Worm (Caenorhabditis elegans) whole organism, young adult: Measurements from ENCODE around the gene F41H10.3.

ENCODE experiments used
- T26A5.8 ChIP-seq: sonication (generic microtip); optimal IDR thresholded peaks from 2 replicates; lab custom pipeline; 2016; ENCODE audit warnings: missing genetic modification characterization, missing compliant biosample characterization
- aptf-2 ChIP-seq: fragments of 200-800 bp; sonication (Bioruptor generic); conservative IDR thresholded peaks from 2 replicates; pipeline ENCODE4 v1.3.6; 2022; ENCODE audit warnings: missing genetic modification reagents, missing genetic modification characterization, missing compliant biosample characterization
- ceh-40 ChIP-seq: fragments of 200-800 bp; sonication (Bioruptor generic); IDR thresholded peaks from 2 replicates; pipeline ENCODE4 v1.3.6; 2022; ENCODE audit warnings: missing genetic modification characterization, missing compliant biosample characterization
- die-1 ChIP-seq: sonication (generic microtip); optimal IDR thresholded peaks from 2 replicates; lab custom pipeline; 2016; ENCODE audit warnings: missing genotype, mild to moderate bottlenecking, missing genetic modification characterization, missing compliant biosample characterization
- efl-1 ChIP-seq: fragments of 150-350 bp; optimal IDR thresholded peaks from 2 replicates; lab custom pipeline; 2014; ENCODE audit warnings: missing biosample characterization, missing genetic modification reagents, missing genetic modification characterization
- ets-4 ChIP-seq: fragments of 200-800 bp; sonication (Bioruptor generic); optimal IDR thresholded peaks from 2 replicates; lab custom pipeline; 2018; ENCODE audit warnings: mild to moderate bottlenecking, missing genetic modification characterization, missing compliant biosample characterization
- hsf-1 ChIP-seq: fragments of 200-800 bp; sonication (Bioruptor generic); IDR thresholded peaks from 2 replicates; pipeline ENCODE4 v1.3.6; 2022; ENCODE audit warnings: missing genetic modification reagents, missing genetic modification characterization, missing compliant biosample characterization
- let-526 ChIP-seq: fragments of 200-800 bp; sonication (Bioruptor generic); IDR thresholded peaks from 2 replicates; pipeline ENCODE4 v1.3.6; 2022; ENCODE audit warnings: missing genetic modification reagents, missing genetic modification characterization, missing compliant biosample characterization
- madf-3 ChIP-seq: fragments of 200-800 bp; sonication (Bioruptor generic); IDR thresholded peaks from 2 replicates; pipeline ENCODE4 v1.3.6; 2022; ENCODE audit warnings: missing genetic modification reagents, missing genetic modification characterization, missing compliant biosample characterization
- mxl-1 ChIP-seq: sonication (generic microtip); optimal IDR thresholded peaks from 2 replicates; lab custom pipeline; 2016; ENCODE audit warnings: missing genetic modification characterization, missing compliant biosample characterization
- snpc-1.1 ChIP-seq: sonication (generic microtip); optimal IDR thresholded peaks from 2 replicates; lab custom pipeline; 2017; ENCODE audit warnings: missing genetic modification characterization, mild to moderate bottlenecking, missing compliant biosample characterization, antibody characterized with exemption, moderate library complexity, missing genotype, missing genetic modification reagents; ENCODE audit not compliant: insufficient read depth
- snpc-1.3 ChIP-seq: sonication (generic microtip); optimal IDR thresholded peaks from 2 replicates; lab custom pipeline; 2017; ENCODE audit warnings: missing genetic modification characterization, mild to moderate bottlenecking, missing compliant biosample characterization, antibody characterized with exemption, moderate library complexity, missing genotype, missing genetic modification reagents; ENCODE audit not compliant: insufficient read depth
- tbp1 ChIP-seq: fragments of 200-800 bp; sonication (Bioruptor generic); optimal IDR thresholded peaks from 2 replicates; lab custom pipeline; 2018; ENCODE audit warnings: mild to moderate bottlenecking, missing genetic modification characterization, missing compliant biosample characterization
- ztf-26 ChIP-seq: sonication (generic microtip); optimal IDR thresholded peaks from 2 replicates; lab custom pipeline; 2017; ENCODE audit warnings: missing genetic modification characterization, missing compliant biosample characterization

ce11 chrIV:5380140-5380539, 10.5 kb downstream of the F41H10.3 start:
- no peak for TF ChIP-seq snpc-1.1 (tag; lab: Kevin White, UChicago)
- no peak for TF ChIP-seq ceh-40 (GFP tag; lab: Robert Waterston, UW)
- no peak for TF ChIP-seq die-1 (tag; lab: Kevin White, UChicago)
- no peak for TF ChIP-seq efl-1
- TF ChIP-seq T26A5.8 = no peak
- TF ChIP-seq mxl-1 (tag; lab: Kevin White, UChicago) = no peak
- no peak for TF ChIP-seq ztf-26
- TF ChIP-seq snpc-1.3 (tag; lab: Kevin White, UChicago) = no peak
- no peak for TF ChIP-seq let-526 (GFP tag; lab: Robert Waterston, UW)
- no peak for TF ChIP-seq aptf-2 (GFP tag; lab: Robert Waterston, UW)
- no peak for TF ChIP-seq madf-3 (GFP tag; lab: Robert Waterston, UW)
- no peak for TF ChIP-seq tbp1 (GFP tag; lab: Kevin White, UChicago)
- TF ChIP-seq ets-4 = no peak
- TF ChIP-seq hsf-1 = no peak
